Worm (Caenorhabditis elegans) whole organism, L2 larva: ENCODE data around the gene lgc-14.

Experiments used
- C34F6.9 ChIP-seq: fragments of 150-350 bp; optimal IDR thresholded peaks from 2 replicates; lab custom pipeline; 2014; ENCODE audit warnings: missing biosample characterization, missing genetic modification characterization
- F13H6.1 ChIP-seq: sonication (generic microtip); optimal IDR thresholded peaks from 2 replicates; lab custom pipeline; 2016; ENCODE audit warnings: missing genetic modification characterization, missing compliant biosample characterization
- Y55F3AM.14 ChIP-seq: fragments of 200-800 bp; sonication (Bioruptor generic); optimal IDR thresholded peaks from 2 replicates; lab custom pipeline; 2018; ENCODE audit warnings: mild to moderate bottlenecking, missing genetic modification characterization, missing compliant biosample characterization
- ZK546.5 ChIP-seq: sonication (generic microtip); optimal IDR thresholded peaks from 2 replicates; lab custom pipeline; 2017; ENCODE audit warnings: missing biosample characterization, missing genetic modification characterization
- alr-1 ChIP-seq: fragments of 150-350 bp; optimal IDR thresholded peaks from 2 replicates; lab custom pipeline; 2014; ENCODE audit warnings: missing biosample characterization, missing genetic modification characterization
- aly-2 ChIP-seq: fragments of 150-350 bp; optimal IDR thresholded peaks from 2 replicates; lab custom pipeline; 2014; ENCODE audit warnings: missing biosample characterization, missing genetic modification characterization
- ama-1 ChIP-seq: fragments of 150-350 bp; optimal IDR thresholded peaks from 2 replicates; lab custom pipeline; 2018; ENCODE audit warnings: inconsistent platforms
- blmp-1 ChIP-seq: sonication (generic microtip); optimal IDR thresholded peaks from 2 replicates; lab custom pipeline; 2017; ENCODE audit warnings: missing genetic modification characterization, mild to moderate bottlenecking, missing compliant biosample characterization, antibody characterized with exemption, moderate library complexity; ENCODE audit not compliant: insufficient read depth
- ceh-82 ChIP-seq: fragments of 150-350 bp; optimal IDR thresholded peaks from 2 replicates; lab custom pipeline; 2014; ENCODE audit warnings: missing biosample characterization, missing genetic modification characterization
- crh-2 ChIP-seq: sonication (generic microtip); optimal IDR thresholded peaks from 2 replicates; lab custom pipeline; 2017; ENCODE audit warnings: missing biosample characterization, missing genetic modification characterization
- dmd-4 ChIP-seq: sonication (generic microtip); optimal IDR thresholded peaks from 2 replicates; lab custom pipeline; 2017; ENCODE audit warnings: missing biosample characterization, missing genetic modification characterization
- egl-27 ChIP-seq: sonication (generic microtip); optimal IDR thresholded peaks from 3 replicates; lab custom pipeline; 2017; ENCODE audit warnings: missing biosample characterization, missing genetic modification reagents, missing genetic modification characterization
- elt-3 ChIP-seq: sonication (generic microtip); optimal IDR thresholded peaks from 2 replicates; lab custom pipeline; 2017; ENCODE audit warnings: missing biosample characterization, missing genetic modification characterization
- fos-1 ChIP-seq: fragments of 150-350 bp; optimal IDR thresholded peaks from 2 replicates; lab custom pipeline; 2014; ENCODE audit warnings: missing biosample characterization, missing genetic modification characterization
- gmeb-1 ChIP-seq: fragments of 150-350 bp; optimal IDR thresholded peaks from 2 replicates; lab custom pipeline; 2014; ENCODE audit warnings: missing biosample characterization, missing genetic modification characterization
- lin-13 ChIP-seq: fragments of 150-350 bp; optimal IDR thresholded peaks from 2 replicates; lab custom pipeline; 2014; ENCODE audit warnings: missing biosample characterization, missing genetic modification reagents, missing genetic modification characterization
- lin-39 ChIP-seq: fragments of 150-350 bp; optimal IDR thresholded peaks from 2 replicates; lab custom pipeline; 2014; ENCODE audit warnings: missing biosample characterization, missing genetic modification reagents, missing genetic modification characterization
- mab-5 ChIP-seq: fragments of 150-350 bp; optimal IDR thresholded peaks from 2 replicates; lab custom pipeline; 2014; ENCODE audit warnings: missing biosample characterization, missing genetic modification characterization
- mbf-1 ChIP-seq: sonication (generic microtip); optimal IDR thresholded peaks from 2 replicates; lab custom pipeline; 2017; ENCODE audit warnings: missing biosample characterization, missing genetic modification characterization
- mdl-1 ChIP-seq, 2 experiments: fragments of 150-350 bp in 1 of 2; sonication (generic microtip) in 1 of 2; optimal IDR thresholded peaks; 2 replicates each; lab custom pipeline; 2017; ENCODE audit warnings: missing biosample characterization in 2 of 2, missing genetic modification characterization in 2 of 2
- nhr-10 ChIP-seq: sonication (generic microtip); optimal IDR thresholded peaks from 2 replicates; lab custom pipeline; 2017; ENCODE audit warnings: missing biosample characterization, missing genetic modification characterization
- nhr-11 ChIP-seq: fragments of 150-350 bp; optimal IDR thresholded peaks from 2 replicates; lab custom pipeline; 2014; ENCODE audit warnings: missing biosample characterization, missing genetic modification characterization
- nhr-12 ChIP-seq: fragments of 150-350 bp; optimal IDR thresholded peaks from 2 replicates; lab custom pipeline; 2014; ENCODE audit warnings: missing biosample characterization, missing genetic modification characterization
- nhr-129 ChIP-seq: fragments of 150-350 bp; optimal IDR thresholded peaks from 2 replicates; lab custom pipeline; 2014; ENCODE audit warnings: missing biosample characterization, missing genetic modification characterization
- nhr-21 ChIP-seq: fragments of 150-350 bp; optimal IDR thresholded peaks from 2 replicates; lab custom pipeline; 2014; ENCODE audit warnings: missing biosample characterization, missing genetic modification characterization
- nhr-23 ChIP-seq: fragments of 150-350 bp; optimal IDR thresholded peaks from 2 replicates; lab custom pipeline; 2014; ENCODE audit warnings: missing biosample characterization, missing genetic modification reagents, missing genetic modification characterization
- nhr-237 ChIP-seq: fragments of 150-350 bp; optimal IDR thresholded peaks from 2 replicates; lab custom pipeline; 2014; ENCODE audit warnings: missing biosample characterization, missing genetic modification characterization
- nhr-25 ChIP-seq: fragments of 150-350 bp; sonication (generic microtip); optimal IDR thresholded peaks from 3 replicates; lab custom pipeline; 2014; ENCODE audit warnings: missing biosample characterization, missing genetic modification characterization
- nhr-6 ChIP-seq: fragments of 150-350 bp; optimal IDR thresholded peaks from 2 replicates; lab custom pipeline; 2014; ENCODE audit warnings: missing biosample characterization, missing genetic modification characterization
- nhr-77 ChIP-seq: fragments of 150-350 bp; optimal IDR thresholded peaks from 2 replicates; lab custom pipeline; 2014; ENCODE audit warnings: missing biosample characterization, missing genetic modification characterization
- peb-1 ChIP-seq: fragments of 150-350 bp; optimal IDR thresholded peaks from 2 replicates; lab custom pipeline; 2014; ENCODE audit warnings: missing biosample characterization, missing genetic modification characterization
- sem-4 ChIP-seq: fragments of 150-350 bp; optimal IDR thresholded peaks from 2 replicates; lab custom pipeline; 2014; ENCODE audit warnings: missing biosample characterization, missing genetic modification reagents, missing genetic modification characterization
- skn-1 ChIP-seq: sonication (generic microtip); optimal IDR thresholded peaks from 2 replicates; lab custom pipeline; 2017; ENCODE audit warnings: missing biosample characterization, missing genetic modification characterization
- sma-3 ChIP-seq: sonication (generic microtip); optimal IDR thresholded peaks from 2 replicates; lab custom pipeline; 2016; ENCODE audit warnings: missing genetic modification reagents, missing genetic modification characterization, missing compliant biosample characterization
- sma-9 ChIP-seq, 2 experiments: fragments of 150-350 bp in 1 of 2; sonication (generic microtip) in 1 of 2; optimal IDR thresholded peaks; 2 replicates each; lab custom pipeline; 2014 to 2016; ENCODE audit warnings: missing genetic modification characterization in 2 of 2, mild to moderate bottlenecking in 1 of 2, missing biosample characterization in 1 of 2, missing compliant biosample characterization in 1 of 2, missing genetic modification reagents in 1 of 2, moderate library complexity in 1 of 2
- snpc-4 ChIP-seq: fragments of 150-350 bp; optimal IDR thresholded peaks from 2 replicates; lab custom pipeline; 2014; ENCODE audit warnings: missing biosample characterization, missing genetic modification characterization
- unc-39 ChIP-seq: fragments of 150-350 bp; optimal IDR thresholded peaks from 2 replicates; lab custom pipeline; 2014; ENCODE audit warnings: missing biosample characterization, missing genetic modification characterization
- unc-55 ChIP-seq: fragments of 150-350 bp; sonication (generic microtip); optimal IDR thresholded peaks from 3 replicates; lab custom pipeline; 2014; ENCODE audit warnings: missing biosample characterization, missing genetic modification reagents, missing genetic modification characterization
- unc-62 ChIP-seq: fragments of 150-350 bp; optimal IDR thresholded peaks from 2 replicates; lab custom pipeline; 2014; ENCODE audit warnings: missing biosample characterization, missing genetic modification reagents, missing genetic modification characterization
- zag-1 ChIP-seq: fragments of 150-350 bp; optimal IDR thresholded peaks from 2 replicates; lab custom pipeline; 2014; ENCODE audit warnings: missing biosample characterization, missing genetic modification characterization
- ztf-1 ChIP-seq: fragments of 200-800 bp; sonication (Bioruptor generic); conservative IDR thresholded peaks from 2 replicates; pipeline ENCODE4 v1.3.6; 2022; ENCODE audit warnings: missing genetic modification characterization, missing compliant biosample characterization
- ztf-11 ChIP-seq: sonication (generic microtip); optimal IDR thresholded peaks from 2 replicates; lab custom pipeline; 2017; ENCODE audit warnings: missing biosample characterization, missing genetic modification characterization
- ztf-4 ChIP-seq: fragments of 150-350 bp; optimal IDR thresholded peaks from 2 replicates; lab custom pipeline; 2014; ENCODE audit warnings: missing biosample characterization, missing genetic modification characterization

lgc-14 gene

ce11 chrX:12097995-12098394 is 13.3 kb upstream of the lgc-14 start:
- TF ChIP-seq unc-62 (GFP tag; lab: Kevin White, UChicago) (no peak), ceh-82 (tag; lab: Kevin White, UChicago) (no peak), sma-9 (GFP tag; optimal IDR thresholded peaks at IDR 0.05; lab: Kevin White, UChicago) (no peak), sma-9 (tag; optimal IDR thresholded peaks at IDR 0.05; lab: Kevin White, UChicago) (no peak), mab-5 (tag; lab: Kevin White, UChicago) (no peak), nhr-11 (tag; lab: Kevin White, UChicago) (no peak), alr-1 (tag; lab: Kevin White, UChicago) (no peak), F13H6.1 (no peak), ztf-4 (tag; lab: Kevin White, UChicago) (no peak), mbf-1 (tag; lab: Kevin White, UChicago) (no peak), nhr-129 (no peak), unc-39 (tag; lab: Kevin White, UChicago) (no peak)

DNA sequence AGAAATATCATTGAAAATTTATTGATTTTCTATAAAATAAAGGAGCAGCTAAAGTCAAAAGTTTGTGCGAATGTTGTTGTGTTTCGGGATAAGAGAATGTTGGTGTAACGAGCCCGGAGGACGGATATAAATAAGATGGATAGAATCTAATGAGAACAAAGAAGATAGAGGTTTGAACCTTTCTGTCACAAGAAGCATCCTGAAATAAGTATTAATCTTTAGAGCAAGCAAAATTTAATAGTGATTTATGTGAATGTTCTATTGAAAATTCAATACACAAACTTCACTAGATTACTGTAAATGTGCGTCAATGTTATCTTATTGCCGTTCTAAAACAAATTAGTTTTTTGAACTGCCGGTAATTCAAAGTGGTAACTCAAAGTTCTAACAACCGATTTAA is 7.6 kb upstream of the lgc-14 start, which contains the start of gene W03G11.3:
Gene W03G11.3 (minus strand): TSS at position 101 of the 400 bp plus-strand sequence.
- TF ChIP-seq unc-55 (GFP tag; lab: Kevin White, UChicago) (no peak), nhr-25 (tag; lab: Kevin White, UChicago) (no peak), gmeb-1 (tag; lab: Kevin White, UChicago) (no peak), nhr-77 (no peak)

DNA sequence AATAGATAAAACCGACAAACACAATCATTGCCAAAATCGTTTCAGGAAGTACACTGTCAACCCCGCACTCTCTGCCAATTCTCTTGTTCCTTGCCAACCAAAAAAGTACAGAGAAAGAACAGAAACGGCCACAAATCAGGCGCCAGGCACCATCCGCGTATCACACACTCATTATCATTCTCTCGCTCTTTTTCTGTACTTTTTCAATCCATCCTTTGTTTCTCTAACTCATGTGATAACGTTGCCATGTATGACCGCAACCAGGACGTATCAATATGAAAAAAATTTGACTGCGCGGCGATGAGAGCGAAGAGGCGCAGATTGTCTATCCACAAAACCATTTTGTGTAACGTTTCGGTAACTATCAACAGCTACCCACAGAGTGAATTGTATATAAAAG is 6.7 kb upstream of the lgc-14 start, which contains the start of gene col-181:
Gene col-181 (plus strand): TSS at position 301 of the 400 bp plus-strand sequence.
- TF ChIP-seq aly-2 (no peak), ztf-4 (tag; lab: Kevin White, UChicago) (no peak), F13H6.1 (no peak), ZK546.5 (tag; lab: Kevin White, UChicago) (no peak), nhr-25 (tag; lab: Kevin White, UChicago) (no peak), nhr-12 (no peak), elt-3 (no peak), C34F6.9 (tag; lab: Kevin White, UChicago) (no peak), nhr-23 (tag; lab: Kevin White, UChicago) (no peak)

ce11 chrX:12105458-12105857 is 5.9 kb upstream of the lgc-14 start:
- no peak for TF ChIP-seq elt-3
- TF ChIP-seq, all 48 proteins: peak for 0

ce11 chrX:12106004-12106403 is 5.3 kb upstream of the lgc-14 start:
- TF ChIP-seq gmeb-1 (tag; lab: Kevin White, UChicago) (no peak), F13H6.1 (peak; percentile 77), ceh-82 (tag; lab: Kevin White, UChicago) (peak; percentile 27), nhr-237 (tag; lab: Kevin White, UChicago) (no peak), zag-1 (peak; percentile 46), egl-27 (tag; lab: Kevin White, UChicago) (peak; percentile 66), aly-2 (no peak), dmd-4 (no peak), Y55F3AM.14 (peak; percentile 68), blmp-1 (no peak), nhr-6 (no peak), ztf-11 (no peak), peb-1 (no peak), crh-2 (tag; lab: Kevin White, UChicago) (peak; percentile 72), mdl-1 (tag; optimal IDR thresholded peaks at IDR 0.05; lab: Kevin White, UChicago) (peak in 1 of 2 experiments; percentile 42), elt-3 (no peak), unc-62 (GFP tag; lab: Kevin White, UChicago) (no peak), mab-5 (tag; lab: Kevin White, UChicago) (peak; percentile 76), skn-1 (no peak), nhr-23 (tag; lab: Kevin White, UChicago) (no peak), lin-13 (GFP tag; lab: Kevin White, UChicago) (peak; percentile 76), nhr-11 (tag; lab: Kevin White, UChicago) (peak; percentile 65), C34F6.9 (tag; lab: Kevin White, UChicago) (peak; percentile 56), nhr-10 (no peak), nhr-25 (tag; lab: Kevin White, UChicago) (no peak), ama-1 (no peak), alr-1 (tag; lab: Kevin White, UChicago) (no peak), snpc-4 (tag; lab: Kevin White, UChicago) (peak; percentile 2), ztf-4 (tag; lab: Kevin White, UChicago) (no peak), lin-39 (tag; lab: Kevin White, UChicago) (no peak), ztf-1 (GFP tag; lab: Robert Waterston, UW) (no peak), nhr-21 (tag; lab: Kevin White, UChicago) (peak; percentile 53), nhr-129 (peak; percentile 92), sma-3 (peak; percentile 73), sem-4 (peak; percentile 72), sma-9 (GFP tag; optimal IDR thresholded peaks at IDR 0.05; lab: Kevin White, UChicago) (peak; percentile 87), sma-9 (tag; optimal IDR thresholded peaks at IDR 0.05; lab: Kevin White, UChicago) (no peak), ZK546.5 (tag; lab: Kevin White, UChicago) (no peak), fos-1 (peak; percentile 66), nhr-12 (peak; percentile 46)
